Worm (Caenorhabditis elegans) whole organism, early embryonic: Measurements from ENCODE around the gene snr-3.

Experiments
- ets-7 ChIP-seq: sonication (generic microtip); optimal IDR thresholded peaks from 2 replicates; lab custom pipeline; 2016; ENCODE audit warnings: missing genotype, missing genetic modification characterization, missing compliant biosample characterization
- tbx-11 ChIP-seq: fragments of 200-800 bp; sonication (Bioruptor generic); IDR thresholded peaks from 2 replicates; pipeline ENCODE4 v1.3.6; 2022; ENCODE audit warnings: missing genetic modification characterization, missing compliant biosample characterization

ce11 chrII:6521316-6521715, 31.8 kb upstream of the snr-3 start, which contains the start of gene toe-2:
- TF ChIP-seq tbx-11 (GFP tag; lab: Robert Waterston, UW) (no peak), ets-7 (tag; lab: Kevin White, UChicago) (no peak)
